Worm (Caenorhabditis elegans): ENCODE measurements around the gene DH11.5.

DH11.5 gene

DNA sequence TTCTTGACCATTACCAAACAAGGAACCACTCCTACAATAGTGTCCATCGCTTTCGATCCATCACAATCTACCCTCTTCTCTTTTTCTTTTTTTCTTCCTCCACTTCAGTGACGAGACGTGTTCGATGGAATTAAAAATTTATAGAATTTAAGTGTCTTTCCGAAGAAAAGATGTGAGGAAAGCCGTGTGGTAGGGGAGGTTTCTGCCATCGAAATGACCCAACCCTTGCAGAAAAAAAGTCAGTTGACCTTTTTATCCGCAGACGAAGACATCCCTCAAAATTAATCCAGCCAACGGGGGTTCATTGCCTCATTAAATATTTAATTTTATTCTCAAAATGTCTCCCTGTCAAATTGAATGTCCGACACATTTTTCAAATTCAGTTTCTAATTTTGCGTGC, 20.9 kb upstream of the DH11.5 start:
- no peak for TF ChIP-seq T22C8.4 (GFP tag; IDR thresholded peaks at IDR 0.05)
- TF ChIP-seq ztf-29 (GFP tag; IDR thresholded peaks at IDR 0.05): no peak
- no peak for TF ChIP-seq flt-1 (GFP tag; IDR thresholded peaks at IDR 0.05)
- no peak for TF ChIP-seq tab-1 (GFP tag; IDR thresholded peaks at IDR 0.05)
- TF ChIP-seq cog-1 (tag; optimal IDR thresholded peaks at IDR 0.05): no peak

DNA sequence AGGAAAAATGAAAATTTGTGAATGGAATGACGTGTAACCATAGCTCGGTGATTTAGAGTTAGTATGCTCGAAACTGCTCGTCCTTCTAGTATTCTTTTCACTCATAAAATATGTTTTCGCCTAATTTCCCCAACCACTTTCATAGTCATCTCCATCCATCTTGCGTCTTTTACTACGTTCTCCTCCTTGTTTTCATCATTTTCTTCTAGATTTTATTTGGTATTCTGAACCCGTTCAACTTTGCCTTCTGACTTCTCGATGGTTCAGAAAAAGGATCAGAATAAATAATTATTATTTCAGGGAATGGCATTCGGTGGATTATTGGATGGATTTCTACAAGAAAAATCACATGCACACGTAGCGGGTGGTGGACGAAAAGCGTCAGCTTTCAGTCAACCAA, 17.9 kb upstream of the DH11.5 start, which contains the start of gene C04H4.1:
C04H4.1 (plus strand) TSS at position 301 of the 400 bp plus-strand sequence.
- TF ChIP-seq med-1 (GFP tag; optimal IDR thresholded peaks at IDR 0.05; ENCODE audit: insufficient read depth) (no peak), T22C8.4 (GFP tag; IDR thresholded peaks at IDR 0.05) (no peak), flt-1 (GFP tag; IDR thresholded peaks at IDR 0.05) (no peak), ztf-29 (GFP tag; IDR thresholded peaks at IDR 0.05) (no peak), ztf-23 (GFP tag; IDR thresholded peaks at IDR 0.05) (no peak)

DNA sequence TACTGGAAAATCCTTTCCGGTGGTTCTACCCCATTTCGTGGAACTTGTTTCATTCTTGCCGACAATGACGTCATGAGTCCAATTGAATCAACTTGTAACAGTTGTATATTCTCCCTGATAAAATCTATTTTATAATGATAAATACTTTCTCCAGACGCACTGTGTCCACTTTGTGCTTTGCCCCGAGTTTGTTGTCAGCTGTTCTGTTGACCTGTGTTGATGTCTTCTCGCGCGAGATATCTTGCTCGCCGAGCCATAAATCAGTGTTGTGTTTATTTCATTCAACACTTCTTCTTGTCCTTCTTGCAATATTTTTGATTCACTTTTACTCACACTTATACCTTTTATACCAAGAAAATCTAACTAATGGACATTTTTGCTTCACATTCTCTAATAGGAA, 14.2 kb upstream of the DH11.5 start:
- no peak for TF ChIP-seq T22C8.4 (GFP tag; IDR thresholded peaks at IDR 0.05)
- TF ChIP-seq tab-1 (GFP tag; IDR thresholded peaks at IDR 0.05): no peak
- no peak for TF ChIP-seq ztf-29 (GFP tag; IDR thresholded peaks at IDR 0.05)
- no peak for TF ChIP-seq cog-1 (tag; optimal IDR thresholded peaks at IDR 0.05)
- no peak for TF ChIP-seq ref-1 (GFP tag; conservative IDR thresholded peaks at IDR 0.05)
- no peak for TF ChIP-seq flt-1 (GFP tag; IDR thresholded peaks at IDR 0.05)
- TF ChIP-seq ztf-23 (GFP tag; IDR thresholded peaks at IDR 0.05): no peak
- TF ChIP-seq med-1 (GFP tag; optimal IDR thresholded peaks at IDR 0.05; ENCODE audit: insufficient read depth): no peak
- TF ChIP-seq klf-2 (GFP tag; conservative IDR thresholded peaks at IDR 0.05): no peak

- TF ChIP-seq med-1 (GFP tag; optimal IDR thresholded peaks at IDR 0.05; ENCODE audit: insufficient read depth) (no peak), flt-1 (GFP tag; IDR thresholded peaks at IDR 0.05) (no peak), ztf-23 (GFP tag; IDR thresholded peaks at IDR 0.05) (no peak), T22C8.4 (GFP tag; IDR thresholded peaks at IDR 0.05) (no peak), ref-1 (GFP tag; conservative IDR thresholded peaks at IDR 0.05) (no peak), cog-1 (tag; optimal IDR thresholded peaks at IDR 0.05) (no peak), klf-2 (GFP tag; conservative IDR thresholded peaks at IDR 0.05) (no peak), ztf-29 (GFP tag; IDR thresholded peaks at IDR 0.05) (no peak), tab-1 (GFP tag; IDR thresholded peaks at IDR 0.05) (no peak)
Measured at ce11 chrII:7968393-7968792, 8.0 kb upstream of the DH11.5 start.

DNA sequence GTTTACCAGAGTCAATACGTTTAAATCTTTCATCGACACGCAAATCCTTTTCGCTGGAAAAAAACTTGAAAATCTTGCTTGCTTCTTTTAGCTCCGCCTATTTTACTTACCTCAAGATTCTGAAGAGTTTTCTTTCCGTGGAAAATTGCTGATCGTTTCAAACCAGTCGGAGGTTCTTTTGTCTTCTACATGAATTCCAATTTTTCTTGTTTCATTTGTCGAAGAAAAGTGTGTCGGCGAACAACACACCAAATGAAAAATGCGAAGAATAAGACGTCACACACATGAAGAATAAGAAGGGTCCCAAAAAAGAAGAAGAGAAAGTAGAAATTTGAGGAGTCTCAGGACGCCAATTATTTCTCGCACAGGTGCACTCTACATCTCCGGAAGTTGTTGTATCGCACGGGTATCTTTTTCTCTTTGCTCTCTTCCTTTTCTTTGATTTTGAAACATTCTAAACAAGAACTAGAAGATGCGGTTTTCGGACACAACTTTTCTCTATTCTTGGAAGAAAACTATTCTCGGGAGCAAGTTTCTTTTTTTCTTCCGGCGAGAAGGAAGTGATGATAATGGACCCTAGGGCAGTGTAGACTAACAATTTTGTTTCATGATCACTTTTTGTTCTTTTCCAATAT, 2.1 kb upstream of the DH11.5 start:
- no peak for TF ChIP-seq flt-1 (GFP tag; IDR thresholded peaks at IDR 0.05)
- no peak for TF ChIP-seq tab-1 (GFP tag; IDR thresholded peaks at IDR 0.05)
- no peak for TF ChIP-seq klf-2 (GFP tag; conservative IDR thresholded peaks at IDR 0.05)
- TF ChIP-seq ref-1 (GFP tag; conservative IDR thresholded peaks at IDR 0.05): no peak
- TF ChIP-seq med-1 (GFP tag; optimal IDR thresholded peaks at IDR 0.05; ENCODE audit: insufficient read depth): no peak
- TF ChIP-seq T22C8.4 (GFP tag; IDR thresholded peaks at IDR 0.05): no peak
- no peak for TF ChIP-seq ztf-23 (GFP tag; IDR thresholded peaks at IDR 0.05)
- TF ChIP-seq ztf-29 (GFP tag; IDR thresholded peaks at IDR 0.05): no peak
- no peak for TF ChIP-seq cog-1 (tag; optimal IDR thresholded peaks at IDR 0.05)

- TF ChIP-seq flt-1 (GFP tag; IDR thresholded peaks at IDR 0.05) (no peak), med-1 (GFP tag; optimal IDR thresholded peaks at IDR 0.05; ENCODE audit: insufficient read depth) (no peak), klf-2 (GFP tag; conservative IDR thresholded peaks at IDR 0.05) (no peak), ztf-29 (GFP tag; IDR thresholded peaks at IDR 0.05) (no peak), ref-1 (GFP tag; conservative IDR thresholded peaks at IDR 0.05) (no peak), T22C8.4 (GFP tag; IDR thresholded peaks at IDR 0.05) (no peak)
Measured at ce11 chrII:7977513-7977912, 1.1 kb downstream of the DH11.5 start.

DNA sequence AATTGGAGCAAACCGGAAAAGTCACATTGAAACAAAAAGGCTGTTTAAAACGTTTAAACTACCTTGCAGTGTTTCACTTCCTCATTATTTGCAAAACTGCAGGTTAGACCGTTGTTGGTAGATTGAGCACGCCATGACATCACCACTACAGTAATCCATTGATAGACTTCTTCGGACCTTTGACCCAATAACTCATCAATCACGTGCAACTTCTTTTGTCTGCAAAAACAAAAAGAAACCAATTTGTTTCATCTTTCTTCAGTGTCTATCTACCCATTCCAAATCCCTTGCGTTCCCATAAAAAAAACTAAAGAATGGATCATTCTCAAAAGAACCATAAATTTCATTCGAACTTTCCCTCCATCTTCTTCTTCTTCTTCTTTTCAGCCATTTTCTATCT, 4.7 kb downstream of the DH11.5 start:
- TF ChIP-seq ztf-23 (GFP tag; IDR thresholded peaks at IDR 0.05) (no peak), med-1 (GFP tag; optimal IDR thresholded peaks at IDR 0.05; ENCODE audit: insufficient read depth) (no peak), ztf-29 (GFP tag; IDR thresholded peaks at IDR 0.05) (no peak), T22C8.4 (GFP tag; IDR thresholded peaks at IDR 0.05) (no peak), cog-1 (tag; optimal IDR thresholded peaks at IDR 0.05) (no peak), flt-1 (GFP tag; IDR thresholded peaks at IDR 0.05) (no peak), ref-1 (GFP tag; conservative IDR thresholded peaks at IDR 0.05) (no peak), klf-2 (GFP tag; conservative IDR thresholded peaks at IDR 0.05) (no peak), tab-1 (GFP tag; IDR thresholded peaks at IDR 0.05) (no peak)

DNA sequence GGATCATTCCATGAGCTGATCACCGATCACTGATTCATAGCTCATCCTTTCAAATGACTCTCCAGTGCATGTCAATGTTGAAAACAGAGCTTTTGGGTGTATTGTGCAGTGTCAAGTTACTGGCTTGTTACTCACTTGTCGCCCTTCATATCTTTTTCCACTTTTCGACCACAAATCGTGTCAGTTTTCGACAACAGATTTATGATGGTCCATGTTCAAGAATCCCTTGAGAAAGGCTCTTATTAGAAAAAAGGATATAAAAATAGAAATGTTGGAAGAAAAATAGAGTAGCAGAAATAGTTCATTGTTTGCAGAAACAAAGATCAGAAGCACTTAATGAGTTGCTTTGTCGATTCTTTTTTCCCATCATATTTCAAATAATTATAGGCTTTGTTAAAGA, 7.0 kb downstream of the DH11.5 start:
- no peak for TF ChIP-seq tab-1 (GFP tag; IDR thresholded peaks at IDR 0.05)
- no peak for TF ChIP-seq med-1 (GFP tag; optimal IDR thresholded peaks at IDR 0.05; ENCODE audit: insufficient read depth)
- no peak for TF ChIP-seq ref-1 (GFP tag; conservative IDR thresholded peaks at IDR 0.05)
- TF ChIP-seq ztf-29 (GFP tag; IDR thresholded peaks at IDR 0.05): no peak
- no peak for TF ChIP-seq flt-1 (GFP tag; IDR thresholded peaks at IDR 0.05)
- TF ChIP-seq T22C8.4 (GFP tag; IDR thresholded peaks at IDR 0.05): no peak
- TF ChIP-seq cog-1 (tag; optimal IDR thresholded peaks at IDR 0.05): no peak
- no peak for TF ChIP-seq klf-2 (GFP tag; conservative IDR thresholded peaks at IDR 0.05)
- TF ChIP-seq ztf-23 (GFP tag; IDR thresholded peaks at IDR 0.05): no peak

ce11 chrII:7984071-7984470, 7.7 kb downstream of the DH11.5 start:
- no peak for TF ChIP-seq ztf-23 (GFP tag; IDR thresholded peaks at IDR 0.05)
- TF ChIP-seq med-1 (GFP tag; optimal IDR thresholded peaks at IDR 0.05; ENCODE audit: insufficient read depth): no peak
- no peak for TF ChIP-seq T22C8.4 (GFP tag; IDR thresholded peaks at IDR 0.05)
- no peak for TF ChIP-seq ztf-29 (GFP tag; IDR thresholded peaks at IDR 0.05)
- no peak for TF ChIP-seq cog-1 (tag; optimal IDR thresholded peaks at IDR 0.05)
- TF ChIP-seq klf-2 (GFP tag; conservative IDR thresholded peaks at IDR 0.05): no peak
- TF ChIP-seq ref-1 (GFP tag; conservative IDR thresholded peaks at IDR 0.05): no peak
- no peak for TF ChIP-seq flt-1 (GFP tag; IDR thresholded peaks at IDR 0.05)
- no peak for TF ChIP-seq tab-1 (GFP tag; IDR thresholded peaks at IDR 0.05)

- TF ChIP-seq T22C8.4 (GFP tag; IDR thresholded peaks at IDR 0.05) (no peak), klf-2 (GFP tag; conservative IDR thresholded peaks at IDR 0.05) (no peak), flt-1 (GFP tag; IDR thresholded peaks at IDR 0.05) (no peak), cog-1 (tag; optimal IDR thresholded peaks at IDR 0.05) (no peak), tab-1 (GFP tag; IDR thresholded peaks at IDR 0.05) (no peak)
Measured at ce11 chrII:7985029-7985428, 8.6 kb downstream of the DH11.5 start.
